Worm (Caenorhabditis elegans) whole organism, L4 larva: ENCODE data around the gene jmjd-4.

ENCODE experiments used
- F10B5.3 ChIP-seq: sonication (generic microtip); optimal IDR thresholded peaks from 2 replicates; lab custom pipeline; 2016; ENCODE audit warnings: mild to moderate bottlenecking, missing genetic modification characterization, missing compliant biosample characterization
- Y105C5A.15 ChIP-seq: fragments of 200-800 bp; sonication (Bioruptor generic); IDR thresholded peaks from 2 replicates; pipeline ENCODE4 v1.3.6; 2022; ENCODE audit warnings: missing genetic modification characterization, missing compliant biosample characterization
- aha-1 ChIP-seq: fragments of 150-350 bp; peaks from one replicate; lab custom pipeline; 2014; ENCODE audit warnings: missing biosample characterization, missing genetic modification characterization
- ceh-28 ChIP-seq: fragments of 150-350 bp; optimal IDR thresholded peaks from 2 replicates; lab custom pipeline; 2014; ENCODE audit warnings: missing biosample characterization, missing genetic modification reagents, missing genetic modification characterization
- ces-1 ChIP-seq: fragments of 150-350 bp; sonication (generic microtip); optimal IDR thresholded peaks from 4 replicates; lab custom pipeline; 2014; ENCODE audit warnings: missing biosample characterization, missing genetic modification reagents, missing genetic modification characterization
- egl-43 ChIP-seq: fragments of 200-800 bp; sonication (Bioruptor generic); IDR thresholded peaks from 2 replicates; pipeline ENCODE4 v1.3.6; 2022; ENCODE audit warnings: missing genetic modification reagents, missing genetic modification characterization, missing compliant biosample characterization
- hif-1 ChIP-seq, 2 experiments: sonication (generic microtip); optimal IDR thresholded peaks; 2 replicates each; lab custom pipeline; 2016 to 2017; ENCODE audit warnings: missing compliant biosample characterization in 2 of 2, missing genetic modification characterization in 2 of 2, missing genetic modification reagents in 2 of 2, missing genotype in 2 of 2, mild to moderate bottlenecking in 1 of 2
- hlh-30 ChIP-seq: sonication (generic microtip); optimal IDR thresholded peaks from 2 replicates; lab custom pipeline; 2017; ENCODE audit warnings: antibody characterized with exemption, mild to moderate bottlenecking, missing genetic modification characterization, missing compliant biosample characterization; ENCODE audit not compliant: insufficient read depth
- lin-13 ChIP-seq: fragments of 150-350 bp; optimal IDR thresholded peaks from 2 replicates; lab custom pipeline; 2014; ENCODE audit warnings: missing biosample characterization, missing genetic modification reagents, missing genetic modification characterization
- lin-38 ChIP-seq: fragments of 200-800 bp; sonication (Bioruptor generic); IDR thresholded peaks from 2 replicates; pipeline ENCODE4 v1.3.6; 2022; ENCODE audit warnings: missing genetic modification reagents, missing genetic modification characterization, missing compliant biosample characterization
- lsy-2 ChIP-seq, 2 experiments: fragments of 150-350 bp in 1 of 2; sonication (generic microtip) in 1 of 2; optimal IDR thresholded peaks; 2 replicates each; lab custom pipeline; 2014 to 2017; ENCODE audit warnings: missing biosample characterization in 2 of 2, missing genetic modification characterization in 2 of 2
- nhr-42 ChIP-seq: fragments of 200-800 bp; sonication (Bioruptor generic); IDR thresholded peaks from 2 replicates; pipeline ENCODE4 v1.3.6; 2022; ENCODE audit warnings: missing genetic modification characterization, missing compliant biosample characterization
- saeg-2 ChIP-seq: fragments of 200-800 bp; sonication (Bioruptor generic); IDR thresholded peaks from 2 replicates; pipeline ENCODE4 v1.3.6; 2022; ENCODE audit warnings: missing genetic modification reagents, missing genetic modification characterization, missing compliant biosample characterization
- set-16 ChIP-seq: fragments of 200-800 bp; sonication (Bioruptor generic); IDR thresholded peaks from 2 replicates; pipeline ENCODE4 v1.3.6; 2022; ENCODE audit warnings: missing genetic modification reagents, missing genetic modification characterization, missing compliant biosample characterization
- tra-1 ChIP-seq: fragments of 200-800 bp; sonication (Bioruptor generic); IDR thresholded peaks from 2 replicates; pipeline ENCODE4 v1.3.6; 2022; ENCODE audit warnings: missing genetic modification reagents, missing genetic modification characterization, missing compliant biosample characterization
- unc-62 ChIP-seq, 3 experiments: fragments of 150-350 bp in 1 of 3; sonication (generic microtip); optimal IDR thresholded peaks in 2 of 3; peaks in 1 of 3; 1 replicate in 1 of 3; 2 replicates in 2 of 3; lab custom pipeline; 2014 to 2017; ENCODE audit warnings: missing biosample characterization in 3 of 3, missing genetic modification characterization in 3 of 3, missing genetic modification reagents in 3 of 3, missing genotype in 1 of 3
- zag-1 ChIP-seq: fragments of 150-350 bp; optimal IDR thresholded peaks from 2 replicates; lab custom pipeline; 2014; ENCODE audit warnings: missing biosample characterization, missing genetic modification characterization
- zfp-2 ChIP-seq: sonication (generic microtip); optimal IDR thresholded peaks from 2 replicates; lab custom pipeline; 2016; ENCODE audit warnings: mild to moderate bottlenecking, missing genetic modification characterization, missing compliant biosample characterization
- ztf-7 ChIP-seq: fragments of 150-350 bp; optimal IDR thresholded peaks from 2 replicates; lab custom pipeline; 2014; ENCODE audit warnings: missing biosample characterization, missing genetic modification characterization

jmjd-4 gene

ce11 chrIII:10284214-10284613 is 49.6 kb downstream of the jmjd-4 start (continued):
- no peak for TF ChIP-seq F10B5.3
- no peak for TF ChIP-seq zfp-2 (tag; lab: Kevin White, UChicago)
- no peak for TF ChIP-seq nhr-42 (GFP tag; lab: Robert Waterston, UW)
- peak; percentile 65; the same call in 1 of the 2 replicates for TF ChIP-seq egl-43
- TF ChIP-seq hlh-30 (tag; lab: Kevin White, UChicago): peak; percentile 65
- peak; percentile 46 to 58 for TF ChIP-seq lsy-2 (tag; optimal IDR thresholded peaks at IDR 0.05; lab: Kevin White, UChicago)
- no peak for TF ChIP-seq ceh-28 (tag; lab: Kevin White, UChicago)
- no peak for TF ChIP-seq Y105C5A.15 (GFP tag; lab: Robert Waterston, UW)
- TF ChIP-seq tra-1 (GFP tag; lab: Robert Waterston, UW): 0 out of 2 replicates have a peak, but pooled peaks have one; percentile 35
- peak; percentile 33 for TF ChIP-seq zag-1 (tag; lab: Kevin White, UChicago)
- peak; percentile 93 for TF ChIP-seq set-16 (GFP tag; lab: Robert Waterston, UW)
- TF ChIP-seq unc-62 (GFP tag; optimal IDR thresholded peaks at IDR 0.05 in 1 of 2; lab: Kevin White, UChicago): peak in 1 of 2 experiments; percentile 82
- TF ChIP-seq unc-62 (tag; optimal IDR thresholded peaks at IDR 0.05; lab: Kevin White, UChicago): no peak
- peak in 1 of 2 experiments; percentile 55 for TF ChIP-seq hif-1 (tag; optimal IDR thresholded peaks at IDR 0.05; lab: Kevin White, UChicago)
- TF ChIP-seq lin-13 (GFP tag; lab: Kevin White, UChicago): peak; percentile 19
- TF ChIP-seq aha-1 (tag; lab: Kevin White, UChicago): peak; percentile 93
- TF ChIP-seq saeg-2 (GFP tag; lab: Robert Waterston, UW): no peak
- TF ChIP-seq ztf-7 (tag; lab: Kevin White, UChicago): no peak
- no peak; the same call in 1 of the 2 replicates for TF ChIP-seq lin-38 (GFP tag; lab: Robert Waterston, UW)
- TF ChIP-seq ces-1 (GFP tag; lab: Kevin White, UChicago): peak; percentile 84
